Worm (Caenorhabditis elegans): ENCODE measurements around the gene C39E9.12.

DNA sequence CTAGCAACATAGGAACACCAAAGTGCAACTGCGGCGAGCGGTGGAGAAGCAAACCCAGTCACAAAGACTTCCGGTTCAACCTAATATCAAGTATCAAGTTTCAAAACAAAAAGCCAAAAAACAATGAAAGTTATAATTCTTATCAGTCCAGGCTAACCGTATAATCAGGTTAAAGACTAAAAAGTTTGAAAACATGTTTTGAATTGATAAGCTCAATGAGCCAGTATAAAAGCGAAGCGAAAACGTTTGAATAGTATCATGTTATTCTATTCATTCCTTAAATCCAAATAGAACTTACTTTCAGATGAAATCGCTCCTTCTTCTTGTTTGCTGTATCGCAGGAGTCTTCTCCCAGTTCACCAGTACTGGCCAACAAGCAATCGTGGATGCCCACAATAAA, 42.7 kb upstream of the C39E9.12 start, which contains the start of gene scl-11:
- TF ChIP-seq aly-2 (tag; optimal IDR thresholded peaks at IDR 0.05) = no peak
- TF ChIP-seq zag-1 (tag; optimal IDR thresholded peaks at IDR 0.05) = no peak
- TF ChIP-seq ces-1 (GFP tag; optimal IDR thresholded peaks at IDR 0.05) = no peak

Measured in whole organism, L1 larva.